Fruit fly (Drosophila melanogaster): ENCODE measurements around the gene CG5555.

The CG5555 gene

dm6 chr3R:19211778-19212177, 31.4 kb upstream of the CG5555 start, which contains the start of gene cry (continued):
- TF ChIP-seq jing (GFP tag; optimal IDR thresholded peaks at IDR 0.05) (peak; percentile 25), CG10462 (GFP tag; optimal IDR thresholded peaks at IDR 0.05) (no peak), Sox102F (GFP tag; optimal IDR thresholded peaks at IDR 0.05) (peak; percentile 77), lola (GFP tag; optimal IDR thresholded peaks at IDR 0.05) (peak in 1 of 3 experiments; percentile 78), CG8089 (GFP tag; optimal IDR thresholded peaks at IDR 0.05) (no peak), CG8478 (optimal IDR thresholded peaks at IDR 0.05) (no peak), Optix (GFP tag; IDR thresholded peaks at IDR 0.05) (no peak), Oli (tag; optimal IDR thresholded peaks at IDR 0.05) (peak; percentile 75), CG10565 (GFP tag; optimal IDR thresholded peaks at IDR 0.05) (no peak), CG4360 (GFP tag; IDR thresholded peaks at IDR 0.05) (no peak), bbx (GFP tag; IDR thresholded peaks at IDR 0.05; ENCODE audit: partially characterized antibody) (no peak), CG12299 (tag; optimal IDR thresholded peaks at IDR 0.05) (no peak), CG2116 (GFP tag; optimal IDR thresholded peaks at IDR 0.05) (no peak), CG7928 (GFP tag; optimal IDR thresholded peaks at IDR 0.05) (no peak), eve (GFP tag; optimal IDR thresholded peaks at IDR 0.05) (peak in 1 of 2 experiments; percentile 82), E2f1 (GFP tag; IDR thresholded peaks at IDR 0.05) (no peak), CHES-1-like (GFP tag; optimal IDR thresholded peaks at IDR 0.05) (no peak), btn (GFP tag; optimal IDR thresholded peaks at IDR 0.05) (no peak), CG17328 (GFP tag; IDR thresholded peaks at IDR 0.05) (no peak), sens-2 (GFP tag; IDR thresholded peaks at IDR 0.05) (no peak), chif (GFP tag; optimal IDR thresholded peaks at IDR 0.05) (peak in 1 of 2 experiments; percentile 16), CG6272 (GFP tag; IDR thresholded peaks at IDR 0.05) (no peak), CG31388 (GFP tag; optimal IDR thresholded peaks at IDR 0.05) (no peak), Lpt (GFP tag; optimal IDR thresholded peaks at IDR 0.05) (no peak), Dfd (GFP tag; optimal IDR thresholded peaks at IDR 0.05) (no peak), CG12071 (GFP tag; optimal IDR thresholded peaks at IDR 0.05) (peak; percentile 13), Sox100B (GFP tag; optimal IDR thresholded peaks at IDR 0.05) (peak; percentile 68), CG31441 (GFP tag; IDR thresholded peaks at IDR 0.05) (peak; percentile 77; the same call in 1 of the 2 replicates), D19A (tag; optimal IDR thresholded peaks at IDR 0.05) (peak; percentile 62), prd (optimal IDR thresholded peaks at IDR 0.05) (no peak), prd (GFP tag; IDR thresholded peaks at IDR 0.05) (no peak), CG10654 (GFP tag; optimal IDR thresholded peaks at IDR 0.05) (peak; percentile 2), onecut (GFP tag; IDR thresholded peaks at IDR 0.05) (no peak), maf-S (GFP tag; optimal IDR thresholded peaks at IDR 0.05) (no peak), CG7745 (tag; optimal IDR thresholded peaks at IDR 0.05) (no peak), wor (GFP tag; IDR thresholded peaks at IDR 0.05) (peak; percentile 53), CG7786 (GFP tag; optimal IDR thresholded peaks at IDR 0.05) (no peak), abd-A (tag; optimal IDR thresholded peaks at IDR 0.05) (no peak), Usf (GFP tag; optimal IDR thresholded peaks at IDR 0.05) (peak; percentile 10), Dp (GFP tag; optimal IDR thresholded peaks at IDR 0.05) (no peak), ttk (GFP tag; IDR thresholded peaks at IDR 0.05) (no peak), pum (GFP tag; optimal IDR thresholded peaks at IDR 0.05) (no peak), Dref (GFP tag; IDR thresholded peaks at IDR 0.05) (no peak), CG18011 (GFP tag; optimal IDR thresholded peaks at IDR 0.05) (no peak), Tbp (GFP tag; optimal IDR thresholded peaks at IDR 0.05) (no peak), Hand (GFP tag; optimal IDR thresholded peaks at IDR 0.05) (no peak), HLH3B (GFP tag; IDR thresholded peaks at IDR 0.05) (no peak), cwo (GFP tag; optimal IDR thresholded peaks at IDR 0.05) (peak; percentile 4), Hey (tag; optimal IDR thresholded peaks at IDR 0.05) (no peak), Rx (GFP tag; IDR thresholded peaks at IDR 0.05) (no peak), CG11723 (GFP tag; optimal IDR thresholded peaks at IDR 0.05) (no peak), NK7.1 (GFP tag; optimal IDR thresholded peaks at IDR 0.05) (no peak), CG17802 (tag; optimal IDR thresholded peaks at IDR 0.05) (peak; percentile 26)
